Worm (Caenorhabditis elegans) whole organism, L3 larva: ENCODE measurements around the gene mog-4.

ENCODE experiments used
- R02D3.7 ChIP-seq: fragments of 150-350 bp; optimal IDR thresholded peaks from 2 replicates; lab custom pipeline; 2014; ENCODE audit warnings: missing biosample characterization, missing genetic modification characterization
- ZK546.5 ChIP-seq: sonication (generic microtip); optimal IDR thresholded peaks from 2 replicates; lab custom pipeline; 2017; ENCODE audit warnings: missing biosample characterization, missing genetic modification characterization
- aly-2 ChIP-seq: fragments of 150-350 bp; optimal IDR thresholded peaks from 2 replicates; lab custom pipeline; 2014; ENCODE audit warnings: missing biosample characterization, missing genetic modification characterization
- ama-1 ChIP-seq: fragments of 150-350 bp; optimal IDR thresholded peaks from 2 replicates; lab custom pipeline; 2018
- ceh-16 ChIP-seq: sonication (generic microtip); optimal IDR thresholded peaks from 2 replicates; lab custom pipeline; 2017; ENCODE audit warnings: missing biosample characterization, missing genetic modification characterization
- ceh-28 ChIP-seq: fragments of 150-350 bp; optimal IDR thresholded peaks from 2 replicates; lab custom pipeline; 2014; ENCODE audit warnings: missing biosample characterization, missing genetic modification reagents, missing genetic modification characterization
- ceh-82 ChIP-seq: fragments of 150-350 bp; optimal IDR thresholded peaks from 2 replicates; lab custom pipeline; 2014; ENCODE audit warnings: missing biosample characterization, missing genetic modification characterization
- ceh-9 ChIP-seq: sonication (generic microtip); optimal IDR thresholded peaks from 2 replicates; lab custom pipeline; 2018; ENCODE audit warnings: missing biosample characterization, missing genetic modification characterization
- daf-12 ChIP-seq: fragments of 150-350 bp; optimal IDR thresholded peaks from 2 replicates; lab custom pipeline; 2014; ENCODE audit warnings: missing biosample characterization, missing genetic modification reagents, missing genetic modification characterization
- egl-27 ChIP-seq: sonication (generic microtip); optimal IDR thresholded peaks from 4 replicates; lab custom pipeline; 2017; ENCODE audit warnings: missing biosample characterization, missing genetic modification reagents, missing genetic modification characterization
- egl-5 ChIP-seq: fragments of 150-350 bp; optimal IDR thresholded peaks from 2 replicates; lab custom pipeline; 2017; ENCODE audit warnings: missing biosample characterization, missing genetic modification reagents, missing genetic modification characterization, inconsistent platforms
- elt-1 ChIP-seq: fragments of 150-350 bp; optimal IDR thresholded peaks from 2 replicates; lab custom pipeline; 2014; ENCODE audit warnings: missing biosample characterization, missing genetic modification characterization
- elt-2 ChIP-seq: sonication (generic microtip); optimal IDR thresholded peaks from 2 replicates; lab custom pipeline; 2016; ENCODE audit warnings: missing genetic modification reagents, mild to moderate bottlenecking, missing genetic modification characterization, missing compliant biosample characterization
- elt-3 ChIP-seq, 3 experiments: fragments of 150-350 bp in 1 of 3; sonication (generic microtip) in 2 of 3; optimal IDR thresholded peaks; 2 replicates in 2 of 3; 4 replicates in 1 of 3; lab custom pipeline; 2014 to 2017; ENCODE audit warnings: missing biosample characterization in 3 of 3, missing genetic modification characterization in 3 of 3
- fkh-10 ChIP-seq: sonication (generic microtip); optimal IDR thresholded peaks from 2 replicates; lab custom pipeline; 2017; ENCODE audit warnings: missing biosample characterization, missing genetic modification reagents, missing genetic modification characterization
- fos-1 ChIP-seq: fragments of 150-350 bp; optimal IDR thresholded peaks from 2 replicates; lab custom pipeline; 2014; ENCODE audit warnings: missing biosample characterization, missing genetic modification characterization
- hmg-11 ChIP-seq: sonication (generic microtip); optimal IDR thresholded peaks from 2 replicates; lab custom pipeline; 2016; ENCODE audit warnings: missing genetic modification characterization, missing compliant biosample characterization
- jun-1 ChIP-seq: fragments of 150-350 bp; optimal IDR thresholded peaks from 2 replicates; lab custom pipeline; 2014; ENCODE audit warnings: missing biosample characterization, missing genetic modification reagents, missing genetic modification characterization
- lin-15B ChIP-seq: fragments of 150-350 bp; optimal IDR thresholded peaks from 2 replicates; lab custom pipeline; 2014; ENCODE audit warnings: missing biosample characterization, missing genetic modification characterization
- lsy-12 ChIP-seq: sonication (generic microtip); optimal IDR thresholded peaks from 2 replicates; lab custom pipeline; 2016; ENCODE audit warnings: mild to moderate bottlenecking, missing genetic modification characterization, missing compliant biosample characterization
- mdl-1 ChIP-seq: fragments of 150-350 bp; optimal IDR thresholded peaks from 2 replicates; lab custom pipeline; 2014; ENCODE audit warnings: missing biosample characterization, missing genetic modification characterization
- mml-1 ChIP-seq: fragments of 150-350 bp; sonication (generic microtip); optimal IDR thresholded peaks from 3 replicates; lab custom pipeline; 2014; ENCODE audit warnings: missing biosample characterization, missing genetic modification characterization
- nfya-1 ChIP-seq: sonication (generic microtip); optimal IDR thresholded peaks from 2 replicates; lab custom pipeline; 2017; ENCODE audit warnings: missing genetic modification characterization, mild to moderate bottlenecking, missing compliant biosample characterization, antibody characterized with exemption, moderate library complexity; ENCODE audit not compliant: insufficient read depth
- nhr-11 ChIP-seq: fragments of 150-350 bp; optimal IDR thresholded peaks from 2 replicates; lab custom pipeline; 2014; ENCODE audit warnings: missing biosample characterization, missing genetic modification characterization
- nhr-23 ChIP-seq: fragments of 150-350 bp; optimal IDR thresholded peaks from 2 replicates; lab custom pipeline; 2014; ENCODE audit warnings: missing biosample characterization, missing genetic modification reagents, missing genetic modification characterization
- nhr-237 ChIP-seq: fragments of 150-350 bp; optimal IDR thresholded peaks from 2 replicates; lab custom pipeline; 2014; ENCODE audit warnings: missing biosample characterization, missing genetic modification characterization
- nhr-25 ChIP-seq: sonication (generic microtip); optimal IDR thresholded peaks from 2 replicates; lab custom pipeline; 2017; ENCODE audit warnings: missing biosample characterization, missing genetic modification characterization
- nhr-28 ChIP-seq: fragments of 150-350 bp; optimal IDR thresholded peaks from 2 replicates; lab custom pipeline; 2014; ENCODE audit warnings: missing biosample characterization, missing genetic modification characterization
- nhr-43 ChIP-seq: sonication (generic microtip); optimal IDR thresholded peaks from 2 replicates; lab custom pipeline; 2016; ENCODE audit warnings: mild to moderate bottlenecking, missing genetic modification characterization, missing compliant biosample characterization; ENCODE audit not compliant: poor library complexity, severe bottlenecking
- nhr-67 ChIP-seq: fragments of 150-350 bp; optimal IDR thresholded peaks from 2 replicates; lab custom pipeline; 2014; ENCODE audit warnings: missing biosample characterization, missing genetic modification characterization
- nhr-76 ChIP-seq: fragments of 150-350 bp; sonication (generic microtip); optimal IDR thresholded peaks from 5 replicates; lab custom pipeline; 2014; ENCODE audit warnings: missing biosample characterization, missing genetic modification characterization
- nhr-77 ChIP-seq: fragments of 150-350 bp; optimal IDR thresholded peaks from 2 replicates; lab custom pipeline; 2014; ENCODE audit warnings: missing biosample characterization, missing genetic modification characterization
- pha-4 ChIP-seq: fragments of 150-350 bp; optimal IDR thresholded peaks from 2 replicates; lab custom pipeline; 2014; ENCODE audit warnings: missing biosample characterization, missing genetic modification reagents, missing genetic modification characterization
- pqm-1 ChIP-seq: fragments of 150-350 bp; optimal IDR thresholded peaks from 2 replicates; lab custom pipeline; 2017; ENCODE audit warnings: missing biosample characterization, missing genetic modification characterization, inconsistent platforms
- sea-2 ChIP-seq: fragments of 150-350 bp; sonication (generic microtip); optimal IDR thresholded peaks from 4 replicates; lab custom pipeline; 2014; ENCODE audit warnings: missing biosample characterization, missing genetic modification reagents, missing genetic modification characterization
- skn-1 ChIP-seq: fragments of 150-350 bp; optimal IDR thresholded peaks from 2 replicates; lab custom pipeline; 2014; ENCODE audit warnings: missing biosample characterization, missing genetic modification characterization
- snpc-4 ChIP-seq: fragments of 150-350 bp; optimal IDR thresholded peaks from 2 replicates; lab custom pipeline; 2014; ENCODE audit warnings: missing biosample characterization, missing genetic modification characterization
- tbx-2 ChIP-seq: sonication (generic microtip); optimal IDR thresholded peaks from 2 replicates; lab custom pipeline; 2016; ENCODE audit warnings: mild to moderate bottlenecking, missing genetic modification characterization, missing compliant biosample characterization
- zag-1 ChIP-seq: fragments of 150-350 bp; optimal IDR thresholded peaks from 2 replicates; lab custom pipeline; 2014; ENCODE audit warnings: missing biosample characterization, missing genetic modification characterization
- ztf-4 ChIP-seq: fragments of 150-350 bp; optimal IDR thresholded peaks from 2 replicates; lab custom pipeline; 2014; ENCODE audit warnings: missing biosample characterization, missing genetic modification characterization

The mog-4 gene

DNA sequence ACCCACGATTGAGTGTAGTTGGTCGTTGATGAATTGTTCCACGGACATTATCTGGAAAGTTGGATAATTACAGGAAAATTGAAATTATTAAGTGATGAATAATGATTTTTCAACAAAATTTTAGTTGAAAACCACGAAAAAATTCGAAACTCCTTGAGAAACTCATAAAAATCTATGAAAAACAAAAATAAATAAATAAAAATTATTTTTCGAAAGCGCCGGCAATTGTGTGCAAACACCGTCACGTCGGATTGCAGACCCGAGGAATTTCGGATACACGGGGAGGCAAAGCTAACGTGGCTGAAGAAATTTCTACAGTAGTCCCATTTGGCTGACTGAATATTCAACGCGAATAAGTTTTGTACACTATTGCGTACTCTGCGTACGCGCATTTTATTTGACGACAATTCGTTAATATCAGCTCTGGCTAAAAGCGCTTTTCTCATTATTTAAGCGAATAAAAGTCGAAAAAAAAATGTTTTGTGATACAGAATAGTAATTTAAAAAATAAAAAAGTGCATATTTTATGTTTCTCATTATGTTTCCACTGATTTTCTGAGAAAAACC, at the start of gene mog-4:
Gene mog-4, minus strand, starts transcription at position 51 of the 567 bp plus-strand sequence.
- peak; percentile 80 for TF ChIP-seq skn-1 (tag; lab: Kevin White, UChicago)
- TF ChIP-seq mdl-1 (tag; lab: Kevin White, UChicago), result peak; percentile 1
- peak; percentile 17 for TF ChIP-seq fkh-10 (GFP tag; lab: Kevin White, UChicago)
- peak; percentile 97 for TF ChIP-seq lsy-12 (tag; lab: Kevin White, UChicago)
- peak; percentile 93 for TF ChIP-seq nhr-23 (tag; lab: Kevin White, UChicago)
- TF ChIP-seq ceh-28 (tag; lab: Kevin White, UChicago), result peak; percentile 75
- peak; percentile 92 for TF ChIP-seq tbx-2 (tag; lab: Kevin White, UChicago)
- TF ChIP-seq jun-1 (tag; lab: Kevin White, UChicago), result peak; percentile 80
- TF ChIP-seq nfya-1 (tag; lab: Kevin White, UChicago), result peak; percentile 89
- TF ChIP-seq ceh-82 (tag; lab: Kevin White, UChicago), result peak; percentile 32
- TF ChIP-seq hmg-11 (tag; lab: Kevin White, UChicago), result peak; percentile 86
- TF ChIP-seq nhr-43 (tag; lab: Kevin White, UChicago), result peak; percentile 98
- peak; percentile 81 for TF ChIP-seq elt-2 (tag; lab: Kevin White, UChicago)
- peak; percentile 87 for TF ChIP-seq lin-15B (tag; lab: Kevin White, UChicago)
- TF ChIP-seq ZK546.5 (tag; lab: Kevin White, UChicago), result peak; percentile 42
- peak; percentile 68 for TF ChIP-seq pqm-1 (tag; lab: Kevin White, UChicago)
- TF ChIP-seq R02D3.7 (tag; lab: Kevin White, UChicago), result peak; percentile 79
- peak; percentile 90 for TF ChIP-seq nhr-77 (tag; lab: Kevin White, UChicago)
- peak; percentile 31 for TF ChIP-seq egl-27 (tag; lab: Kevin White, UChicago)
- peak; percentile 49 for TF ChIP-seq nhr-25 (tag; lab: Kevin White, UChicago)
- peak; percentile 58 for TF ChIP-seq snpc-4
- peak; percentile 83 for TF ChIP-seq pha-4 (tag; lab: Kevin White, UChicago)
- TF ChIP-seq egl-5 (tag; lab: Kevin White, UChicago), result peak; percentile 76
- TF ChIP-seq nhr-11 (tag; lab: Kevin White, UChicago), result peak; percentile 79
- TF ChIP-seq, all 47 proteins: peak for 24; not testable (repeated sequence) for 23

DNA sequence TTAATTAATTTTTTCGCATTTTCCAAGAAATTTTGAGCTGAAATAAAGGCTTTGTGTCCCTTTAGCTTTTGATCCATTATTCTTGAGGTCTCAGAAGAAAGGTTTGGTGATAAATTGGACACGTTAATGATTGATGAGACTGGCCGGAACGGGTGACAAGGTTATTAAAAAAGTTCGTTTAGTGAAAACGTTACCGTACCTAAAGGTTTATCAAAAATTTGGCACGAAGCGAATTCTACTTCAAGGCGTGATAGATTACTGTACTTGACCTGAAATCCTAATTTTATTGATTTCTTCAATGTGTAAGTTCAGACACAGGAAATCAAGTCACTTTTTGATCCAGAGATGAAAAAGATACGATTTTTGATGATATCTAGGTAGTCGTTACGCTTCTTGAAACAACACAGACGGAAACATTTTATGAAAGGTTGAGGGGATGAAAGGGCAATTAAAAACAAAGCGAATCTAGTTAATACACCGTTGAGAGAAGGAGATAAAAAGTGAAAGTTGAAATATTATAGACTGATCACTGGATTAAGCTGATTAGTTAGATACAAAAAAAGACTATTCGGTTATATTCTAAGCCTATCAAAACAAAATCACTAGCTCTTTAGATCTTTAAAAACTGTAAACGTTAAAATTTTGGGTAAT, 49.2 kb upstream of the mog-4 start:
- TF ChIP-seq elt-3 (tag; optimal IDR thresholded peaks at IDR 0.05; lab: Kevin White, UChicago), result no peak
- TF ChIP-seq ceh-9 (tag; lab: Kevin White, UChicago), result no peak
- no peak for TF ChIP-seq pha-4 (tag; lab: Kevin White, UChicago)
- no peak for TF ChIP-seq zag-1 (tag; lab: Kevin White, UChicago)
- TF ChIP-seq nhr-25 (tag; lab: Kevin White, UChicago), result no peak
- TF ChIP-seq ztf-4 (tag; lab: Kevin White, UChicago), result peak; percentile 24
- TF ChIP-seq tbx-2 (tag; lab: Kevin White, UChicago), result no peak
- no peak for TF ChIP-seq ceh-16
- TF ChIP-seq lin-15B (tag; lab: Kevin White, UChicago), result no peak
- no peak for TF ChIP-seq mml-1 (tag; lab: Kevin White, UChicago)
- no peak for TF ChIP-seq nhr-43 (tag; lab: Kevin White, UChicago)
- peak; percentile 15 for TF ChIP-seq elt-2 (tag; lab: Kevin White, UChicago)
- no peak for TF ChIP-seq sea-2 (GFP tag; lab: Kevin White, UChicago)
- no peak for TF ChIP-seq pqm-1 (tag; lab: Kevin White, UChicago)
- TF ChIP-seq hmg-11 (tag; lab: Kevin White, UChicago), result no peak
- peak; percentile 65 for TF ChIP-seq ama-1
- TF ChIP-seq nhr-28 (tag; lab: Kevin White, UChicago), result no peak
- no peak for TF ChIP-seq nhr-76 (tag; lab: Kevin White, UChicago)
- no peak for TF ChIP-seq nhr-23 (tag; lab: Kevin White, UChicago)
- no peak for TF ChIP-seq egl-27 (tag; lab: Kevin White, UChicago)
- no peak for TF ChIP-seq aly-2
- no peak for TF ChIP-seq ZK546.5 (tag; lab: Kevin White, UChicago)
- no peak for TF ChIP-seq nhr-237 (tag; lab: Kevin White, UChicago)
- no peak for TF ChIP-seq jun-1 (tag; lab: Kevin White, UChicago)
- TF ChIP-seq fkh-10 (GFP tag; lab: Kevin White, UChicago), result no peak
- no peak for TF ChIP-seq ceh-82 (tag; lab: Kevin White, UChicago)
- no peak for TF ChIP-seq nhr-77 (tag; lab: Kevin White, UChicago)
- no peak for TF ChIP-seq nhr-67 (tag; lab: Kevin White, UChicago)
- TF ChIP-seq elt-1, result peak; percentile 39
- no peak for TF ChIP-seq daf-12
- TF ChIP-seq fos-1 (tag; lab: Kevin White, UChicago), result no peak
